Worm (Caenorhabditis elegans) whole organism, late embryonic: ENCODE data around the gene K09D9.1.

Experiments
- C08G9.2 ChIP-seq: sonication (generic microtip); optimal IDR thresholded peaks from 2 replicates; lab custom pipeline; 2016; ENCODE audit warnings: mild to moderate bottlenecking, missing genetic modification characterization, moderate library complexity, missing compliant biosample characterization
- F13H6.1 ChIP-seq: sonication (generic microtip); optimal IDR thresholded peaks from 2 replicates; lab custom pipeline; 2016; ENCODE audit warnings: missing genetic modification characterization, missing compliant biosample characterization
- K02D7.2 ChIP-seq: sonication (generic microtip); optimal IDR thresholded peaks from 2 replicates; lab custom pipeline; 2017; ENCODE audit warnings: mild to moderate bottlenecking, missing genetic modification characterization, missing compliant biosample characterization
- ahr-1 ChIP-seq: sonication (generic microtip); optimal IDR thresholded peaks from 2 replicates; lab custom pipeline; 2016; ENCODE audit warnings: missing genetic modification characterization, missing compliant biosample characterization
- ceh-22 ChIP-seq: sonication (generic microtip); optimal IDR thresholded peaks from 2 replicates; lab custom pipeline; 2017; ENCODE audit warnings: missing biosample characterization, missing genetic modification characterization
- ceh-45 ChIP-seq: fragments of 200-800 bp; sonication (Bioruptor generic); IDR thresholded peaks from 2 replicates; pipeline ENCODE4 v1.3.6; 2022; ENCODE audit warnings: missing genetic modification reagents, missing genetic modification characterization, missing compliant biosample characterization
- ceh-48 ChIP-seq: sonication (generic microtip); optimal IDR thresholded peaks from 2 replicates; lab custom pipeline; 2016; ENCODE audit warnings: missing genetic modification characterization, inconsistent platforms, missing compliant biosample characterization
- ceh-6 ChIP-seq: fragments of 200-800 bp; sonication (Bioruptor generic); optimal IDR thresholded peaks from 2 replicates; lab custom pipeline; 2018; ENCODE audit warnings: mild to moderate bottlenecking, missing genetic modification characterization, missing compliant biosample characterization
- ceh-9 ChIP-seq: sonication (generic microtip); optimal IDR thresholded peaks from 2 replicates; lab custom pipeline; 2016; ENCODE audit warnings: mild to moderate bottlenecking, missing genetic modification characterization, inconsistent platforms, missing compliant biosample characterization
- dmd-4 ChIP-seq: sonication (generic microtip); optimal IDR thresholded peaks from 2 replicates; lab custom pipeline; 2016; ENCODE audit warnings: borderline replicate concordance, missing genetic modification characterization, missing compliant biosample characterization
- dve-1 ChIP-seq: sonication (generic microtip); optimal IDR thresholded peaks from 2 replicates; lab custom pipeline; 2017; ENCODE audit warnings: antibody characterized with exemption, mild to moderate bottlenecking, missing genetic modification characterization, missing compliant biosample characterization
- elt-4 ChIP-seq: sonication (generic microtip); optimal IDR thresholded peaks from 2 replicates; lab custom pipeline; 2016; ENCODE audit warnings: missing genetic modification characterization, missing compliant biosample characterization
- eyg-1 ChIP-seq: sonication (generic microtip); optimal IDR thresholded peaks from 2 replicates; lab custom pipeline; 2016; ENCODE audit warnings: missing genotype, missing genetic modification characterization, missing compliant biosample characterization
- fax-1 ChIP-seq: sonication (generic microtip); optimal IDR thresholded peaks from 2 replicates; lab custom pipeline; 2016; ENCODE audit warnings: missing genotype, missing genetic modification characterization, missing compliant biosample characterization
- fkh-10 ChIP-seq: fragments of 150-350 bp; optimal IDR thresholded peaks from 2 replicates; lab custom pipeline; 2014; ENCODE audit warnings: missing biosample characterization, missing genetic modification reagents, missing genetic modification characterization
- gmeb-2 ChIP-seq: sonication (generic microtip); optimal IDR thresholded peaks from 2 replicates; lab custom pipeline; 2016; ENCODE audit warnings: missing genetic modification characterization, inconsistent platforms, missing compliant biosample characterization
- hlh-13 ChIP-seq: fragments of 200-800 bp; sonication (Bioruptor generic); optimal IDR thresholded peaks from 2 replicates; lab custom pipeline; 2018; ENCODE audit warnings: mild to moderate bottlenecking, missing genetic modification characterization, missing compliant biosample characterization
- hlh-30 ChIP-seq: sonication (generic microtip); optimal IDR thresholded peaks from 2 replicates; lab custom pipeline; 2017; ENCODE audit warnings: antibody characterized with exemption, missing genetic modification characterization, missing compliant biosample characterization; ENCODE audit not compliant: insufficient read depth
- lin-11 ChIP-seq: fragments of 200-800 bp; sonication (Bioruptor generic); optimal IDR thresholded peaks from 2 replicates; lab custom pipeline; 2018; ENCODE audit warnings: mild to moderate bottlenecking, missing genetic modification characterization, missing compliant biosample characterization
- madf-2 ChIP-seq: sonication (generic microtip); optimal IDR thresholded peaks from 2 replicates; lab custom pipeline; 2017; ENCODE audit warnings: missing genetic modification characterization, missing compliant biosample characterization
- mec-3 ChIP-seq: sonication (generic microtip); optimal IDR thresholded peaks from 2 replicates; lab custom pipeline; 2016; ENCODE audit warnings: borderline replicate concordance, missing genetic modification characterization, missing compliant biosample characterization
- nfya-1 ChIP-seq: sonication (generic microtip); optimal IDR thresholded peaks from 2 replicates; lab custom pipeline; 2017; ENCODE audit warnings: missing genetic modification characterization, mild to moderate bottlenecking, missing compliant biosample characterization, antibody characterized with exemption, moderate library complexity
- nhr-11 ChIP-seq: fragments of 150-350 bp; optimal IDR thresholded peaks from 2 replicates; lab custom pipeline; 2014; ENCODE audit warnings: missing biosample characterization, missing genetic modification characterization
- odd-2 ChIP-seq: sonication (generic microtip); optimal IDR thresholded peaks from 2 replicates; lab custom pipeline; 2017; ENCODE audit warnings: antibody characterized with exemption, mild to moderate bottlenecking, missing genetic modification characterization, missing compliant biosample characterization
- pag-3 ChIP-seq: sonication (generic microtip); optimal IDR thresholded peaks from 2 replicates; lab custom pipeline; 2016; ENCODE audit warnings: missing compliant biosample characterization, missing genetic modification characterization, borderline replicate concordance
- pat-9 ChIP-seq: fragments of 200-800 bp; sonication (Bioruptor generic); optimal IDR thresholded peaks from 2 replicates; lab custom pipeline; 2018; ENCODE audit warnings: mild to moderate bottlenecking, missing genetic modification characterization, moderate library complexity, missing compliant biosample characterization
- pax-1 ChIP-seq: fragments of 150-350 bp; optimal IDR thresholded peaks from 2 replicates; lab custom pipeline; 2014; ENCODE audit warnings: missing biosample characterization, missing genetic modification characterization
- pha-2 ChIP-seq: sonication (generic microtip); optimal IDR thresholded peaks from 2 replicates; lab custom pipeline; 2017; ENCODE audit warnings: mild to moderate bottlenecking, missing genetic modification characterization, missing compliant biosample characterization
- ref-2 ChIP-seq: sonication (generic microtip); optimal IDR thresholded peaks from 2 replicates; lab custom pipeline; 2016; ENCODE audit warnings: missing genetic modification characterization, missing compliant biosample characterization
- rnt-1 ChIP-seq: sonication (generic microtip); optimal IDR thresholded peaks from 2 replicates; lab custom pipeline; 2016; ENCODE audit warnings: missing genetic modification characterization, missing compliant biosample characterization
- sdc-2 ChIP-seq: sonication (generic microtip); optimal IDR thresholded peaks from 2 replicates; lab custom pipeline; 2016; ENCODE audit warnings: missing genotype, missing genetic modification characterization, missing compliant biosample characterization
- sox-2 ChIP-seq: fragments of 200-800 bp; sonication (Bioruptor generic); IDR thresholded peaks from 2 replicates; pipeline ENCODE4 v1.3.6; 2022; ENCODE audit warnings: missing genetic modification reagents, missing genetic modification characterization, missing compliant biosample characterization
- sox-4 ChIP-seq: sonication (generic microtip); optimal IDR thresholded peaks from 2 replicates; lab custom pipeline; 2017; ENCODE audit warnings: mild to moderate bottlenecking, missing genetic modification characterization, inconsistent platforms, missing compliant biosample characterization
- tbx-7 ChIP-seq: sonication (generic microtip); optimal IDR thresholded peaks from 2 replicates; lab custom pipeline; 2016; ENCODE audit warnings: missing genotype, missing genetic modification characterization, missing compliant biosample characterization
- unc-3 ChIP-seq, 2 experiments: fragments of 200-800 bp in 1 of 2; sonication (Bioruptor generic) in 1 of 2; sonication (generic microtip) in 1 of 2; conservative IDR thresholded peaks in 1 of 2; optimal IDR thresholded peaks in 1 of 2; 2 replicates each; pipeline versions ENCODE4 v1.3.6 to Lab custom; 2016 to 2022; ENCODE audit warnings: missing compliant biosample characterization in 2 of 2, missing genetic modification characterization in 2 of 2, missing genetic modification reagents in 1 of 2
- unc-42 ChIP-seq: sonication (generic microtip); optimal IDR thresholded peaks from 2 replicates; lab custom pipeline; 2016; ENCODE audit warnings: missing genotype, missing genetic modification characterization, missing compliant biosample characterization
- unc-55 ChIP-seq: sonication (generic microtip); optimal IDR thresholded peaks from 2 replicates; lab custom pipeline; 2017; ENCODE audit warnings: missing biosample characterization, missing genetic modification reagents, missing genetic modification characterization
- ztf-16 ChIP-seq: sonication (generic microtip); optimal IDR thresholded peaks from 2 replicates; lab custom pipeline; 2017; ENCODE audit warnings: missing genetic modification characterization, missing compliant biosample characterization

The K09D9.1 gene

DNA sequence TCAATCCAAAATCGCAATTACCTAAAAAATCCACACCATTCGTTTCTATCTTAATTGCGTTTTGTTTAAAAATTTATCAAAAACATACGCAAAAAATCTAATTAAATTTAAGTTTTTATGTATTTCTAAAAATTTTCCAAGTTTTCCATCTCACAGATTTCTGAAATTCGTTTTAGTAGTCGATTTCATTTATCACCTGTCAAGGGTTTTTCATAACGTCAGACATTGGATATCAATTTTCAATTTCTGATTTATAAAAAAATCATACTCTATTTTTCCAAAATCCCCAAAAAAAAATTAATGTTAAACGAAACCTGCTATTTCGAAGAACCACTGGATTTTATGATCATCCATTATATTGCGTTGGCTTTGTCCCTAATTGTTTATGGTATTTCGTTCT lies 14.7 kb upstream of the K09D9.1 start, which contains the start of gene srh-4:
srh-4 (plus strand) TSS at position 301 of the 400 bp plus-strand sequence.
- TF ChIP-seq ceh-45 (GFP tag; lab: Robert Waterston, UW) = no peak
- TF ChIP-seq unc-3 (GFP tag; conservative IDR thresholded peaks at IDR 0.05; lab: Robert Waterston, UW) = no peak
- no peak for TF ChIP-seq unc-3 (tag; optimal IDR thresholded peaks at IDR 0.05; lab: Kevin White, UChicago)
- no peak for TF ChIP-seq ahr-1
- TF ChIP-seq sox-4 (tag; lab: Kevin White, UChicago) = no peak
- TF ChIP-seq unc-42 (tag; lab: Kevin White, UChicago) = no peak
- TF ChIP-seq dve-1 = no peak
- no peak for TF ChIP-seq hlh-13 (GFP tag; lab: Kevin White, UChicago)
- TF ChIP-seq unc-55 (GFP tag; lab: Kevin White, UChicago) = no peak
- no peak for TF ChIP-seq elt-4 (tag; lab: Kevin White, UChicago)
- TF ChIP-seq, all 69 proteins: peak for 0

DNA sequence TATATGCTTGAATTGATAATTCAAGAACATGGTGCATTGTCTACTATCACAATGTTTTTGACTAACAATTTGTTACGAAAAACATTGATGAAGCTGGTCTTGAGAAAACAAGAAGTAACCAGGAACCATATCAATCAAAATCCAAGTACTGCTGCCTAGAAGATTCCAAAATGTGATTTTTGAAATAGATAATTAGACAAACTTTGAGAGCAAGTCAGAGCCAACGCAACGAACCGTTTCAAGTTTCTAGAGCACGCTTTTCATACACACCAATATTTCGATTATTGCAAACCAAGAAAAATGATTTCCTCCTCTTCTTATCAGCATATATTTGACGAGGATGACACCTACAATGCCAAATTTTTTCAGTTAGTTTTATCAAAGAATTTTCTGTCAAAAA lies 8.1 kb upstream of the K09D9.1 start, which contains the start of gene srw-89:
srw-89 (plus strand) TSS at position 301 of the 400 bp plus-strand sequence.
- TF ChIP-seq odd-2 (tag; lab: Kevin White, UChicago) (no peak), ref-2 (tag; lab: Kevin White, UChicago) (no peak), K02D7.2 (tag; lab: Kevin White, UChicago) (no peak), tbx-7 (no peak), ztf-16 (no peak), eyg-1 (tag; lab: Kevin White, UChicago) (no peak), ceh-22 (tag; lab: Kevin White, UChicago) (no peak), ceh-48 (no peak), pag-3 (no peak), pha-2 (tag; lab: Kevin White, UChicago) (no peak), hlh-30 (no peak), sox-2 (GFP tag; lab: Robert Waterston, UW) (no peak), nhr-11 (tag; lab: Kevin White, UChicago) (no peak)

DNA sequence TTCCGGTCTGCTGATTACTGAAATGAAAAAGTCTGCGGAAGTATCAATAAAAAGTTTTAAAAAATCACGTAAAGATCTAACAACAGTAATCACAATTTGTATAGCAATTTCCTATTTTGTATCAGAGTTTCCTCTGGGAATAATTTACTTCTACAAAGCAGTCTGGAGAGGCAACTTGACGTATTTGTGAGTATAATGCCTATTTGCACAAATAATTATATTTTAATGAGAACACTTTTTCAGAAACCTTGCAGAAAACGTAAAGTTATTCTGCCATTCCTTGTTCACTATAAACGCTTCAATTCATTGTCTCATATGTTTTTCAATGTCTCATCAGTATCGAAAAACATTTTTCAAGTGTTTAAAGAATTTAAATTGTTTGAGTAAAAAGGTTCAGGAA lies 6.3 kb upstream of the K09D9.1 start:
- no peak for TF ChIP-seq sdc-2 (tag; lab: Kevin White, UChicago)
- no peak for TF ChIP-seq pax-1 (tag; lab: Kevin White, UChicago)
- TF ChIP-seq nfya-1 (tag; lab: Kevin White, UChicago) = no peak
- TF ChIP-seq dmd-4 = no peak
- no peak for TF ChIP-seq ceh-9
- no peak for TF ChIP-seq mec-3 (tag; lab: Kevin White, UChicago)
- no peak for TF ChIP-seq ceh-6
- TF ChIP-seq rnt-1 (tag; lab: Kevin White, UChicago) = no peak
- no peak for TF ChIP-seq gmeb-2 (tag; lab: Kevin White, UChicago)
- TF ChIP-seq madf-2 (tag; lab: Kevin White, UChicago) = no peak
- TF ChIP-seq unc-42 (tag; lab: Kevin White, UChicago) = no peak
- no peak for TF ChIP-seq pat-9 (tag; lab: Kevin White, UChicago)
- TF ChIP-seq pha-2 (tag; lab: Kevin White, UChicago) = no peak
- TF ChIP-seq elt-4 (tag; lab: Kevin White, UChicago) = no peak
- TF ChIP-seq, all 69 proteins: peak for 0

DNA sequence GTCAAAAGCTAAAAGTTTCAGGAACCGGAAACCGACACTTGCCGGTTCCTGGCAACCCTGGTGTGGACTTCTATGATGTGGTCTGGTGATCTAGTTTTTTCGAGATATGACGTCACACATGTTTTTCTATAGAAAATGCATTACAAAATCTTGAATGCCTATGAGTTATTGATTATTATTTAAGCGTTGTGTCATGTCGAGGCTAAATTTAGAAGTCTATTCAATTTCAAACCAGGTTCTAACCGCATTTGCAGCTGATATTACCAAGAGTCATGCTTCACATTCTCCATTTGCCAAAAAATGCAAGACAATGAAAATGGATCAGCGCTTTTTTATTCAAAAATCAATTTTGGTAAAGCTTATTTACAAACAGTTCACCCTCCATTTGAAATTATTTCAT lies 5.7 kb upstream of the K09D9.1 start, which contains the start of gene K09D9.3:
K09D9.3 (plus strand) TSS at position 301 of the 400 bp plus-strand sequence.
- TF ChIP-seq tbx-7 = no peak
- no peak for TF ChIP-seq F13H6.1
- TF ChIP-seq fax-1 (tag; lab: Kevin White, UChicago) = no peak
- no peak for TF ChIP-seq fkh-10 (GFP tag; lab: Kevin White, UChicago)
- no peak for TF ChIP-seq K02D7.2 (tag; lab: Kevin White, UChicago)
- no peak for TF ChIP-seq pag-3
- no peak for TF ChIP-seq lin-11
- TF ChIP-seq C08G9.2 (tag; lab: Kevin White, UChicago) = no peak
- no peak for TF ChIP-seq nfya-1 (tag; lab: Kevin White, UChicago)
- no peak for TF ChIP-seq ceh-45 (GFP tag; lab: Robert Waterston, UW)
- no peak for TF ChIP-seq hlh-30
- TF ChIP-seq unc-42 (tag; lab: Kevin White, UChicago) = no peak
- no peak for TF ChIP-seq ceh-48
- TF ChIP-seq sox-2 (GFP tag; lab: Robert Waterston, UW) = no peak
